Worm (Caenorhabditis elegans) whole organism, young adult: Measurements from ENCODE around the gene mec-10.

Experiments used
- C17E4.6 ChIP-seq: fragments of 200-800 bp; sonication (Bioruptor generic); IDR thresholded peaks from 2 replicates; pipeline ENCODE4 v1.3.6; 2022; ENCODE audit warnings: missing genetic modification reagents, missing genetic modification characterization, missing compliant biosample characterization
- F23B12.7 ChIP-seq: sonication (generic microtip); optimal IDR thresholded peaks from 2 replicates; lab custom pipeline; 2017; ENCODE audit warnings: missing genetic modification characterization, mild to moderate bottlenecking, missing compliant biosample characterization, antibody characterized with exemption, moderate library complexity; ENCODE audit not compliant: insufficient read depth
- F33H1.4 ChIP-seq: fragments of 200-800 bp; sonication (Bioruptor generic); IDR thresholded peaks from 2 replicates; pipeline ENCODE4 v1.3.6; 2022; ENCODE audit warnings: missing genetic modification reagents, missing genetic modification characterization, missing compliant biosample characterization
- F49E8.2 ChIP-seq: sonication (generic microtip); optimal IDR thresholded peaks from 3 replicates; lab custom pipeline; 2017; ENCODE audit warnings: missing genetic modification characterization, mild to moderate bottlenecking, missing compliant biosample characterization, antibody characterized with exemption, moderate library complexity; ENCODE audit not compliant: insufficient read depth
- T26A5.8 ChIP-seq: sonication (generic microtip); optimal IDR thresholded peaks from 2 replicates; lab custom pipeline; 2016; ENCODE audit warnings: missing genetic modification characterization, missing compliant biosample characterization
- aptf-2 ChIP-seq: fragments of 200-800 bp; sonication (Bioruptor generic); conservative IDR thresholded peaks from 2 replicates; pipeline ENCODE4 v1.3.6; 2022; ENCODE audit warnings: missing genetic modification reagents, missing genetic modification characterization, missing compliant biosample characterization
- ceh-79 ChIP-seq: sonication (generic microtip); optimal IDR thresholded peaks from 2 replicates; lab custom pipeline; 2017; ENCODE audit warnings: mild to moderate bottlenecking, missing genetic modification characterization, missing compliant biosample characterization
- ekl-4 ChIP-seq: fragments of 200-800 bp; sonication (Bioruptor generic); IDR thresholded peaks from 2 replicates; pipeline ENCODE4 v1.3.6; 2022; ENCODE audit warnings: missing genetic modification reagents, missing genetic modification characterization, missing compliant biosample characterization
- hmg-20 ChIP-seq: fragments of 200-800 bp; sonication (Bioruptor generic); IDR thresholded peaks from 2 replicates; pipeline ENCODE4 v1.3.6; 2022; ENCODE audit warnings: missing genetic modification reagents, missing genetic modification characterization, missing compliant biosample characterization
- madf-3 ChIP-seq: fragments of 200-800 bp; sonication (Bioruptor generic); IDR thresholded peaks from 2 replicates; pipeline ENCODE4 v1.3.6; 2022; ENCODE audit warnings: missing genetic modification reagents, missing genetic modification characterization, missing compliant biosample characterization
- mcd-1 ChIP-seq: fragments of 200-800 bp; sonication (Bioruptor generic); IDR thresholded peaks from 2 replicates; pipeline ENCODE4 v1.3.6; 2022; ENCODE audit warnings: missing genetic modification reagents, missing genetic modification characterization, missing compliant biosample characterization
- nfya-1 ChIP-seq: sonication (generic microtip); optimal IDR thresholded peaks from 2 replicates; lab custom pipeline; 2017; ENCODE audit warnings: antibody characterized with exemption, missing compliant biosample characterization, missing genetic modification characterization, borderline replicate concordance; ENCODE audit not compliant: insufficient read depth
- unc-62 ChIP-seq: fragments of 150-350 bp; optimal IDR thresholded peaks from 2 replicates; lab custom pipeline; 2014; ENCODE audit warnings: missing biosample characterization, missing genetic modification reagents, missing genetic modification characterization

DNA sequence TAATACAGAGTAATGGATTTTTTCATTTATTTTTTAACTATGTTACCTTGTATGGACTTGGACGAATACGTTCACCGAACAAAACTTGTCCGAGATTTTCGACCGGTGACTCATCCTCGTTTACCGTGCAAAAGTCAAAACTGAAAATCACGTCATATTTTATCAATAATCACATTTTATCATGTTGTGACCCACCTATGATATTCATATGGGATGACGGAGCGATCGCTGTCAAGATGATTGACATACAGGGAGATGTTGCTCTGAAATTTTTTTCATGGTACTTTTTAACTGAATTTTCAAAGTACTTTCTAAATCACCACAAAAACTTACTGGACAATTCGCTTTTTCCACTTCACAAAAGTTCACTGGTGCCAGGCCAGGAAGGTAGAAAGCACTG is 48.5 kb downstream of the mec-10 start:
- TF ChIP-seq unc-62 (GFP tag; lab: Kevin White, UChicago) (peak; percentile 72), hmg-20 (GFP tag; lab: Robert Waterston, UW) (no peak), mcd-1 (GFP tag; lab: Robert Waterston, UW) (no peak), ekl-4 (GFP tag; lab: Robert Waterston, UW) (no peak), F33H1.4 (GFP tag; lab: Robert Waterston, UW) (no peak), T26A5.8 (tag; lab: Kevin White, UChicago) (no peak), aptf-2 (GFP tag; lab: Robert Waterston, UW) (no peak), ceh-79 (tag; lab: Kevin White, UChicago) (no peak), F23B12.7 (tag; lab: Kevin White, UChicago) (no peak), C17E4.6 (GFP tag; lab: Robert Waterston, UW) (no peak), madf-3 (no peak), nfya-1 (no peak), F49E8.2 (tag; lab: Kevin White, UChicago) (no peak)
